Worm (Caenorhabditis elegans) whole organism, mixed stage, embryonic: ENCODE data around the gene atg-16.1.

Source experiments
- ceh-43 ChIP-seq: fragments of 200-800 bp; sonication (Bioruptor generic); optimal IDR thresholded peaks from 2 replicates; lab custom pipeline; 2018; ENCODE audit warnings: mild to moderate bottlenecking, missing genetic modification characterization, moderate library complexity, missing compliant biosample characterization
- drap-1 ChIP-seq: fragments of 200-800 bp; sonication (Bioruptor generic); optimal IDR thresholded peaks from 3 replicates; lab custom pipeline; 2018; ENCODE audit warnings: mild to moderate bottlenecking, missing genetic modification characterization, missing compliant biosample characterization
- elt-3 ChIP-seq: fragments of 150-350 bp; optimal IDR thresholded peaks from 2 replicates; lab custom pipeline; 2014; ENCODE audit warnings: missing biosample characterization, missing genetic modification characterization
- flh-1 ChIP-seq: fragments of 200-800 bp; sonication (Bioruptor generic); optimal IDR thresholded peaks from 2 replicates; lab custom pipeline; 2018; ENCODE audit warnings: mild to moderate bottlenecking, missing genetic modification characterization, moderate library complexity, missing compliant biosample characterization
- mep-1 ChIP-seq: fragments of 150-350 bp; optimal IDR thresholded peaks from 2 replicates; lab custom pipeline; 2017; ENCODE audit warnings: missing biosample characterization, missing genetic modification reagents, missing genetic modification characterization, inconsistent platforms
- nhr-237 ChIP-seq: fragments of 150-350 bp; optimal IDR thresholded peaks from 2 replicates; lab custom pipeline; 2014; ENCODE audit warnings: missing biosample characterization, missing genetic modification characterization
- ztf-11 ChIP-seq: fragments of 150-350 bp; optimal IDR thresholded peaks from 2 replicates; lab custom pipeline; 2014; ENCODE audit warnings: missing biosample characterization, missing genetic modification characterization

ce11 chrX:4495814-4496567 lies 33.7 kb upstream of the atg-16.1 start:
- TF ChIP-seq mep-1 (tag; lab: Kevin White, UChicago) (no peak), drap-1 (no peak), ztf-11 (tag; lab: Kevin White, UChicago) (no peak), ceh-43 (GFP tag; lab: Kevin White, UChicago) (no peak), elt-3 (tag; lab: Kevin White, UChicago) (no peak), nhr-237 (tag; lab: Kevin White, UChicago) (no peak), flh-1 (GFP tag; lab: Kevin White, UChicago) (no peak)
